Worm (Caenorhabditis elegans): ENCODE results near the gene W02D7.12.

DNA sequence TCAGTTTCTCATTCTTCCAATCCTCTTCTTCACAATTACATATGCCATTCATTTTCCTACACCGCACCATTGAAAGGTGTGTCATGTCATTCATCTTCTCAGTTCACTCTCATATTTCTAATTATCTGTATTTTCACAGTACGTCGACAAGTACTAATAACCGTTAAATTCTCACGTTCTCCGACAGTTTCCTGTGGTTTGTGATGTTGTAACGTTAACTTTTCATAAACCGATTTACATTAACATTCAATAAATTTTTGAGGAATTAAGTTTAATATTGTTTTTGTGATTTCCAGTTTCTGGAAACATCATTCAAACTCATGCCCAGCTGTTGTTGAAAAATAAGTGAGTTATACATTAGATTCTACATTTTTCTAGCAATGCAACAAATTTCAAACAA lies 23.1 kb downstream of the W02D7.12 start, which contains the start of gene tmd-2:
- no peak for TF ChIP-seq ztf-11 (tag; optimal IDR thresholded peaks at IDR 0.05)
- TF ChIP-seq lin-13 (GFP tag; optimal IDR thresholded peaks at IDR 0.05) = no peak
- no peak for TF ChIP-seq ama-1 (optimal IDR thresholded peaks at IDR 0.05)
- TF ChIP-seq sem-4 (tag; optimal IDR thresholded peaks at IDR 0.05) = no peak
- no peak for TF ChIP-seq skn-1 (tag; optimal IDR thresholded peaks at IDR 0.05)
